Fruit fly (Drosophila melanogaster): ENCODE measurements around the gene Atg17.

Gene Atg17

DNA sequence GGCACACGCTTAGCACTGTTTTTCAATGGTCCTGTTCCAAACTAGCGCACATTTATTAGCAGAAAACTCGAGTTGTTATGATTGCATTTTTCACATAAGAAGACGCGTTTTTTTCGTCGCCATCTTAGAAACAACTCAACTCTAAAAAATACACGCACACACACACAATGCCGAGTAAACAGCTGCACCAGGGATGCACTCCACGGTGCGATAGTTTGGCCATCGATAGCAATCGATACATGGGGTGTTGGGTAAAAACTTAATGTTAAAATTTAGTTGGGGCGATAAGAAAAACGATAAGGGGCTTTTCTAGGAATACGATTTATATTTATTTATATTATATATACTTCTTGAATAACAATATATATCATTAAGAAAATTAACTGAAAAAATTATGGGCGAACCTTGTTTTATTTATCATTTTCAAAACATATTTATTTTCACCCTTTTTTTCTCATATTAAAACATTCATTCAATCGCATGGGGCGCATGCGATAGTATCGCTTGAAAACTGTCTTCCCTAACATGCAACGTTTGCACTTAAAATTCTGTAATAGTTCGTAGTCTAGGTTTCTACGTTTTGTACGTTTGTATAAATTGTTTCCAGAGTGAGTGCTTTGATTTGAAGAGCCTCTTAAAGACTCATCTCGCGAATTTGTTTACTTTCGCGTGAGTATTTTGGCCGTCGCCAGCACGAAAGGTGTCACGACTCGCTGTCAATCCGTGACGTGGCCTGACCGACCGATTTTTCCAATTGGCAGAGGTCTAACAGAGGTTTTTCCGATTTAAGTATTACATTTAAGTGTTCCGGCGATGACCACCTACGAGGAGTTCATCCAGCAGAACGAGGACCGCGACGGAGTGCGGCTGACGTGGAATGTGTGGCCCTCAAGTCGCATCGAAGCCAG lies 20.7 kb upstream of the Atg17 start, which contains the start of the genes MTA1-like and Sec23 (continued):
- TF ChIP-seq crc (GFP tag; optimal IDR thresholded peaks at IDR 0.05) (no peak), CG8281 (tag; optimal IDR thresholded peaks at IDR 0.05) (no peak), CG7839 (tag; optimal IDR thresholded peaks at IDR 0.05) (peak; percentile 68), Hr3 (GFP tag; optimal IDR thresholded peaks at IDR 0.05) (peak; percentile 75), sim (GFP tag; IDR thresholded peaks at IDR 0.05) (no peak), CG18619 (GFP tag; optimal IDR thresholded peaks at IDR 0.05) (peak; percentile 57), lbe (GFP tag; optimal IDR thresholded peaks at IDR 0.05) (peak; percentile 54), chinmo (GFP tag; IDR thresholded peaks at IDR 0.05; ENCODE audit: partially characterized antibody) (peak; percentile 96), CG12942 (GFP tag; optimal IDR thresholded peaks at IDR 0.05) (peak; percentile 52), CG11723 (GFP tag; optimal IDR thresholded peaks at IDR 0.05) (peak; percentile 26), Optix (GFP tag; IDR thresholded peaks at IDR 0.05) (no peak), Sin3A (optimal IDR thresholded peaks at IDR 0.05) (peak; percentile 56), CG2116 (GFP tag; optimal IDR thresholded peaks at IDR 0.05) (peak; percentile 97), gsb-n (tag; optimal IDR thresholded peaks at IDR 0.05) (peak; percentile 25), stc (GFP tag; IDR thresholded peaks at IDR 0.05) (no peak), CG2120 (GFP tag; optimal IDR thresholded peaks at IDR 0.05) (peak; percentile 51), CG15269 (tag; optimal IDR thresholded peaks at IDR 0.05) (peak; percentile 43), mld (GFP tag; IDR thresholded peaks at IDR 0.05; ENCODE audit: partially characterized antibody) (peak; percentile 91), CG6254 (GFP tag; optimal IDR thresholded peaks at IDR 0.05) (no peak), ssp (GFP tag; IDR thresholded peaks at IDR 0.05) (peak; percentile 49; the same call in 1 of the 2 replicates), Max (GFP tag; optimal IDR thresholded peaks at IDR 0.05) (peak; percentile 50), HmgZ (tag; optimal IDR thresholded peaks at IDR 0.05) (peak; percentile 26), trem (tag; optimal IDR thresholded peaks at IDR 0.05) (peak; percentile 75), CG10431 (GFP tag; optimal IDR thresholded peaks at IDR 0.05) (peak; percentile 57), Hand (GFP tag; optimal IDR thresholded peaks at IDR 0.05) (no peak), Gug (GFP tag; IDR thresholded peaks at IDR 0.05) (peak; percentile 73; the same call in 2 of the 4 replicates), CG8944 (GFP tag; optimal IDR thresholded peaks at IDR 0.05) (no peak), GATAe (GFP tag; conservative IDR thresholded peaks at IDR 0.05) (no peak), row (GFP tag; IDR thresholded peaks at IDR 0.05) (peak; percentile 91), CG10462 (GFP tag; optimal IDR thresholded peaks at IDR 0.05) (peak; percentile 31), CG12104 (GFP tag; optimal IDR thresholded peaks at IDR 0.05) (peak; percentile 53), CG13123 (GFP tag; optimal IDR thresholded peaks at IDR 0.05) (peak; percentile 12), pan (optimal IDR thresholded peaks at IDR 0.05) (no peak), pan (GFP tag; optimal IDR thresholded peaks at IDR 0.05 in 1 of 2, IDR thresholded peaks at IDR 0.05 in 1 of 2) (peak in 1 of 2 experiments; percentile 17), Asciz (GFP tag; optimal IDR thresholded peaks at IDR 0.05) (no peak), nerfin-1 (tag; optimal IDR thresholded peaks at IDR 0.05) (peak; percentile 9), chm (GFP tag; IDR thresholded peaks at IDR 0.05) (no peak), al (GFP tag; IDR thresholded peaks at IDR 0.05) (peak; percentile 54), pho (GFP tag; optimal IDR thresholded peaks at IDR 0.05) (peak; percentile 37), Stat92E (GFP tag; optimal IDR thresholded peaks at IDR 0.05) (peak in 1 of 3 experiments; percentile 48), Dp (GFP tag; optimal IDR thresholded peaks at IDR 0.05) (peak; percentile 5), CG9932 (GFP tag; IDR thresholded peaks at IDR 0.05) (peak; percentile 80), otp (GFP tag; IDR thresholded peaks at IDR 0.05) (no peak), sug (tag; optimal IDR thresholded peaks at IDR 0.05) (peak; percentile 64), Eip74EF (GFP tag; optimal IDR thresholded peaks at IDR 0.05) (no peak), en (GFP tag; optimal IDR thresholded peaks at IDR 0.05) (no peak), Dip2 (GFP tag; IDR thresholded peaks at IDR 0.05) (no peak), CG18599 (GFP tag; optimal IDR thresholded peaks at IDR 0.05) (peak; percentile 38)
